Fruit fly (Drosophila melanogaster) whole organism, prepupa: ENCODE results near the gene Wnk.
A peak's percentile ranks its signal among the peaks of the same experiment; 100 is the strongest.

ENCODE experiments used
- Blimp-1 ChIP-seq: fragments of 200-800 bp; sonication (Bioruptor generic); optimal IDR thresholded peaks from 3 replicates; lab custom pipeline; 2017; ENCODE audit warnings: missing biosample characterization, missing genetic modification characterization, mild to moderate bottlenecking, moderate library complexity, missing genetic modification reagents
- CG10631 ChIP-seq: fragments of 200-800 bp; sonication (Bioruptor generic); optimal IDR thresholded peaks from 2 replicates; lab custom pipeline; 2016; ENCODE audit warnings: missing biosample characterization, missing genetic modification characterization
- CG10669 ChIP-seq: fragments of 200-800 bp; sonication (Bioruptor generic); optimal IDR thresholded peaks from 3 replicates; lab custom pipeline; 2018; ENCODE audit warnings: missing biosample characterization, mild to moderate bottlenecking, missing genetic modification characterization, moderate library complexity
- CG11294 ChIP-seq: fragments of 200-800 bp; sonication (Bioruptor generic); IDR thresholded peaks from 2 replicates; pipeline ENCODE4 v1.3.6; 2022; ENCODE audit warnings: missing biosample characterization, missing genetic modification characterization
- CG11762 ChIP-seq: fragments of 200-800 bp; sonication (Bioruptor generic); optimal IDR thresholded peaks from 3 replicates; lab custom pipeline; 2016; ENCODE audit warnings: missing biosample characterization, missing genetic modification characterization; ENCODE audit not compliant: insufficient read depth
- CG11902 ChIP-seq: fragments of 200-800 bp; sonication (Bioruptor generic); optimal IDR thresholded peaks from 3 replicates; lab custom pipeline; 2016; ENCODE audit warnings: missing biosample characterization, missing genetic modification characterization
- CG15336 ChIP-seq: fragments of 200-800 bp; sonication (Bioruptor generic); IDR thresholded peaks from 2 replicates; pipeline ENCODE4 v1.3.6; 2022; ENCODE audit warnings: missing biosample characterization, missing genetic modification characterization
- CG16779 ChIP-seq: fragments of 200-800 bp; sonication (Bioruptor generic); optimal IDR thresholded peaks from 3 replicates; lab custom pipeline; 2017; ENCODE audit warnings: missing biosample characterization, mild to moderate bottlenecking, missing genetic modification characterization
- CG3032 ChIP-seq: fragments of 200-800 bp; optimal IDR thresholded peaks from 2 replicates; lab custom pipeline; 2019; ENCODE audit warnings: missing biosample characterization, mild to moderate bottlenecking, missing genetic modification characterization, moderate library complexity
- CG32006 ChIP-seq: fragments of 200-800 bp; sonication (Bioruptor generic); optimal IDR thresholded peaks from 3 replicates; lab custom pipeline; 2017; ENCODE audit warnings: missing biosample characterization, mild to moderate bottlenecking, missing genetic modification characterization
- CG34406 ChIP-seq: fragments of 200-800 bp; sonication (Bioruptor generic); optimal IDR thresholded peaks from 3 replicates; lab custom pipeline; 2016; ENCODE audit warnings: missing biosample characterization, missing genetic modification characterization
- CG3919 ChIP-seq: fragments of 200-800 bp; sonication (Bioruptor generic); optimal IDR thresholded peaks from 3 replicates; lab custom pipeline; 2016; ENCODE audit warnings: missing biosample characterization, missing genetic modification characterization
- CG4318 ChIP-seq: fragments of 200-800 bp; sonication (Bioruptor generic); optimal IDR thresholded peaks from 3 replicates; lab custom pipeline; 2017; ENCODE audit warnings: missing biosample characterization, mild to moderate bottlenecking, missing genetic modification characterization
- CG6276 ChIP-seq: fragments of 200-800 bp; sonication (Bioruptor generic); optimal IDR thresholded peaks from 2 replicates; lab custom pipeline; 2017; ENCODE audit warnings: missing biosample characterization, mild to moderate bottlenecking, missing genetic modification characterization
- CG6792 ChIP-seq: fragments of 200-800 bp; sonication (Bioruptor generic); optimal IDR thresholded peaks from 3 replicates; lab custom pipeline; 2016; ENCODE audit warnings: missing biosample characterization, missing genetic modification characterization
- CG6808 ChIP-seq: fragments of 200-800 bp; sonication (Bioruptor generic); optimal IDR thresholded peaks from 3 replicates; lab custom pipeline; 2017; ENCODE audit warnings: missing biosample characterization, missing genetic modification characterization, mild to moderate bottlenecking, moderate library complexity, missing genetic modification reagents
- CG6854 ChIP-seq: fragments of 200-800 bp; sonication (Bioruptor generic); optimal IDR thresholded peaks from 2 replicates; lab custom pipeline; 2017; ENCODE audit warnings: missing biosample characterization, mild to moderate bottlenecking, missing genetic modification characterization
- CG7368 ChIP-seq: fragments of 200-800 bp; sonication (Bioruptor generic); optimal IDR thresholded peaks from 3 replicates; lab custom pipeline; 2016; ENCODE audit warnings: missing biosample characterization, missing genetic modification characterization
- CG8119 ChIP-seq: fragments of 200-800 bp; sonication (Bioruptor generic); IDR thresholded peaks from 3 replicates; pipeline ENCODE4 v1.3.6; 2022; ENCODE audit warnings: missing biosample characterization, missing genetic modification characterization
- CG8319 ChIP-seq: fragments of 200-800 bp; sonication (Bioruptor generic); optimal IDR thresholded peaks from 3 replicates; lab custom pipeline; 2016; ENCODE audit warnings: missing biosample characterization, missing genetic modification characterization
- CG8632 ChIP-seq: fragments of 200-800 bp; sonication (Bioruptor generic); optimal IDR thresholded peaks from 3 replicates; lab custom pipeline; 2016; ENCODE audit warnings: missing biosample characterization, missing genetic modification characterization
- CG9139 ChIP-seq: fragments of 200-800 bp; sonication (Bioruptor generic); optimal IDR thresholded peaks from 3 replicates; lab custom pipeline; 2017; ENCODE audit warnings: missing biosample characterization, mild to moderate bottlenecking, missing genetic modification characterization
- Eip75B ChIP-seq: fragments of 200-800 bp; sonication (Bioruptor generic); optimal IDR thresholded peaks from 3 replicates; lab custom pipeline; 2016; ENCODE audit warnings: missing biosample characterization, missing genetic modification characterization
- Eip78C ChIP-seq: fragments of 200-800 bp; sonication (Bioruptor generic); peaks from one replicate; lab custom pipeline; 2016; ENCODE audit warnings: missing biosample characterization, missing genetic modification characterization
- Eip93F ChIP-seq: fragments of 200-800 bp; sonication (Bioruptor generic); optimal IDR thresholded peaks from 2 replicates; lab custom pipeline; 2016; ENCODE audit warnings: missing biosample characterization, mild to moderate bottlenecking, missing genetic modification characterization
- Ets21C ChIP-seq: fragments of 200-800 bp; sonication (Bioruptor generic); optimal IDR thresholded peaks from 3 replicates; lab custom pipeline; 2016; ENCODE audit warnings: missing biosample characterization, missing genetic modification characterization
- Gug ChIP-seq: fragments of 200-800 bp; sonication (Bioruptor generic); IDR thresholded peaks from 2 replicates; pipeline ENCODE4 v1.3.6; 2022; ENCODE audit warnings: missing biosample characterization, missing genetic modification characterization
- Hr38 ChIP-seq: sonication (Bioruptor generic); optimal IDR thresholded peaks from 2 replicates; lab custom pipeline; 2016; ENCODE audit warnings: missing biosample characterization, missing genetic modification characterization
- Hr39 ChIP-seq: fragments of 200-800 bp; sonication (Bioruptor generic); optimal IDR thresholded peaks from 2 replicates; lab custom pipeline; 2016; ENCODE audit warnings: missing biosample characterization, missing genetic modification characterization
- Hr4 ChIP-seq: fragments of 200-800 bp; sonication (Bioruptor generic); optimal IDR thresholded peaks from 3 replicates; lab custom pipeline; 2016; ENCODE audit warnings: missing biosample characterization, missing genetic modification characterization
- Lpt ChIP-seq: fragments of 200-800 bp; sonication (Bioruptor generic); optimal IDR thresholded peaks from 3 replicates; lab custom pipeline; 2016; ENCODE audit warnings: missing biosample characterization, missing genetic modification characterization
- Sox102F ChIP-seq: fragments of 200-800 bp; sonication (Bioruptor generic); optimal IDR thresholded peaks from 2 replicates; lab custom pipeline; 2016; ENCODE audit warnings: missing biosample characterization, mild to moderate bottlenecking, missing genetic modification characterization
- Sox15 ChIP-seq: fragments of 200-800 bp; sonication (Bioruptor generic); optimal IDR thresholded peaks from 3 replicates; lab custom pipeline; 2016; ENCODE audit warnings: missing biosample characterization, missing genetic modification characterization
- achi ChIP-seq: fragments of 200-800 bp; sonication (Bioruptor generic); optimal IDR thresholded peaks from 3 replicates; lab custom pipeline; 2016; ENCODE audit warnings: missing biosample characterization, missing genetic modification characterization
- acj6 ChIP-seq: fragments of 200-800 bp; sonication (Bioruptor generic); optimal IDR thresholded peaks from 3 replicates; lab custom pipeline; 2016; ENCODE audit warnings: missing biosample characterization, missing genetic modification characterization
- cyc ChIP-seq: fragments of 200-800 bp; sonication (Bioruptor generic); optimal IDR thresholded peaks from 3 replicates; lab custom pipeline; 2016; ENCODE audit warnings: missing biosample characterization, missing genetic modification characterization
- dac ChIP-seq: fragments of 200-800 bp; sonication (Bioruptor generic); optimal IDR thresholded peaks from 2 replicates; lab custom pipeline; 2017; ENCODE audit warnings: missing biosample characterization, mild to moderate bottlenecking, missing genetic modification characterization
- eg ChIP-seq: fragments of 200-800 bp; sonication (Bioruptor generic); IDR thresholded peaks from 3 replicates; pipeline ENCODE4 v1.3.6; 2022; ENCODE audit warnings: missing biosample characterization, missing genetic modification characterization
- esn ChIP-seq: fragments of 200-800 bp; sonication (Bioruptor generic); optimal IDR thresholded peaks from 2 replicates; lab custom pipeline; 2016; ENCODE audit warnings: missing biosample characterization, mild to moderate bottlenecking, missing genetic modification characterization, moderate library complexity
- fd59A ChIP-seq: fragments of 200-800 bp; sonication (Bioruptor generic); optimal IDR thresholded peaks from 2 replicates; lab custom pipeline; 2017; ENCODE audit warnings: missing biosample characterization, mild to moderate bottlenecking, missing genetic modification characterization, missing genetic modification reagents
- fkh ChIP-seq: fragments of 200-800 bp; sonication (Bioruptor generic); optimal IDR thresholded peaks from 3 replicates; lab custom pipeline; 2017; ENCODE audit warnings: missing biosample characterization, mild to moderate bottlenecking, missing genetic modification characterization, moderate library complexity
- lz ChIP-seq: fragments of 200-800 bp; sonication (Bioruptor generic); optimal IDR thresholded peaks from 3 replicates; lab custom pipeline; 2016; ENCODE audit warnings: missing biosample characterization, missing genetic modification characterization
- net ChIP-seq: fragments of 200-800 bp; sonication (Bioruptor generic); optimal IDR thresholded peaks from 3 replicates; lab custom pipeline; 2016; ENCODE audit warnings: missing biosample characterization, missing genetic modification characterization
- pdm3 ChIP-seq: fragments of 200-800 bp; sonication (Bioruptor generic); optimal IDR thresholded peaks from 3 replicates; lab custom pipeline; 2016; ENCODE audit warnings: missing biosample characterization, missing genetic modification characterization
- salr ChIP-seq, 2 experiments: fragments of 200-800 bp; sonication (Bioruptor generic); optimal IDR thresholded peaks; 3 replicates each; lab custom pipeline; 2016 to 2018; ENCODE audit warnings: missing biosample characterization in 2 of 2, missing genetic modification characterization in 2 of 2, mild to moderate bottlenecking in 1 of 2
- ss ChIP-seq, 2 experiments: fragments of 200-800 bp; sonication (Bioruptor generic); optimal IDR thresholded peaks; 2 replicates in 1 of 2; 3 replicates in 1 of 2; lab custom pipeline; 2017 to 2018; ENCODE audit warnings: mild to moderate bottlenecking in 2 of 2, missing biosample characterization in 2 of 2, missing genetic modification characterization in 2 of 2, moderate library complexity in 1 of 2
- svp ChIP-seq: fragments of 200-800 bp; sonication (Bioruptor generic); peaks from one replicate; lab custom pipeline; 2016; ENCODE audit warnings: missing biosample characterization, missing genetic modification characterization
- topi ChIP-seq: fragments of 200-800 bp; sonication (Bioruptor generic); optimal IDR thresholded peaks from 3 replicates; lab custom pipeline; 2016; ENCODE audit warnings: missing biosample characterization, missing genetic modification characterization

Wnk gene

dm6 chr3L:21598337-21598736, 43.6 kb upstream of the Wnk start:
- TF ChIP-seq svp (GFP tag; lab: Kevin White, UChicago) = peak; percentile 6
- TF ChIP-seq Hr4 (GFP tag; lab: Kevin White, UChicago) = no peak
- peak; percentile 33; the same call in 2 of the 3 replicates for TF ChIP-seq CG8119 (GFP tag; lab: Robert Waterston, UW)
- TF ChIP-seq ss (GFP tag; optimal IDR thresholded peaks at IDR 0.05; lab: Kevin White, UChicago) = peak in 1 of 2 experiments; percentile 3
- no peak for TF ChIP-seq CG11294
- no peak for TF ChIP-seq Gug (GFP tag; lab: Robert Waterston, UW)
- peak; percentile 46 for TF ChIP-seq Eip78C (GFP tag; lab: Kevin White, UChicago)

- TF ChIP-seq dac (GFP tag; lab: Kevin White, UChicago) (no peak), Eip93F (GFP tag; lab: Kevin White, UChicago) (no peak), Sox102F (peak; percentile 67), Eip75B (GFP tag; lab: Kevin White, UChicago) (peak; percentile 59), CG11762 (GFP tag; lab: Kevin White, UChicago) (peak; percentile 16), acj6 (peak; percentile 55), CG6276 (GFP tag; lab: Kevin White, UChicago) (no peak), pdm3 (GFP tag; lab: Kevin White, UChicago) (peak; percentile 61), CG10669 (peak; percentile 51), CG6808 (peak; percentile 46), CG6792 (GFP tag; lab: Kevin White, UChicago) (peak; percentile 44), svp (GFP tag; lab: Kevin White, UChicago) (peak; percentile 82), CG11902 (GFP tag; lab: Kevin White, UChicago) (peak; percentile 40), CG15336 (GFP tag; lab: Robert Waterston, UW) (no peak), fkh (GFP tag; lab: Kevin White, UChicago) (no peak), CG6854 (GFP tag; lab: Kevin White, UChicago) (peak; percentile 32), CG10631 (peak; percentile 55), achi (GFP tag; lab: Kevin White, UChicago) (peak; percentile 42), CG8632 (GFP tag; lab: Kevin White, UChicago) (peak; percentile 35), CG7368 (GFP tag; lab: Kevin White, UChicago) (peak; percentile 34), CG3919 (GFP tag; lab: Kevin White, UChicago) (peak; percentile 68), CG16779 (peak; percentile 25), Hr38 (GFP tag; lab: Kevin White, UChicago) (no peak), CG4318 (GFP tag; lab: Kevin White, UChicago) (no peak), CG32006 (GFP tag; lab: Kevin White, UChicago) (no peak), net (GFP tag; lab: Kevin White, UChicago) (peak; percentile 15), topi (peak; percentile 60), CG34406 (GFP tag; lab: Kevin White, UChicago) (peak; percentile 23), Sox15 (GFP tag; lab: Kevin White, UChicago) (peak; percentile 16), salr (GFP tag; optimal IDR thresholded peaks at IDR 0.05; lab: Kevin White, UChicago) (peak in 1 of 2 experiments; percentile 37), CG3032 (peak; percentile 48), fd59A (GFP tag; lab: Kevin White, UChicago) (peak; percentile 54), cyc (GFP tag; lab: Kevin White, UChicago) (peak; percentile 71), Eip78C (GFP tag; lab: Kevin White, UChicago) (peak; percentile 81), CG11294 (no peak), CG9139 (GFP tag; lab: Kevin White, UChicago) (no peak), esn (GFP tag; lab: Kevin White, UChicago) (peak; percentile 74), Ets21C (GFP tag; lab: Kevin White, UChicago) (peak; percentile 33), CG8119 (GFP tag; lab: Robert Waterston, UW) (0 out of 3 replicates have a peak, but pooled peaks have one; percentile 22), eg (GFP tag; lab: Robert Waterston, UW) (0 out of 3 replicates have a peak, but pooled peaks have one; percentile 54), Hr4 (GFP tag; lab: Kevin White, UChicago) (peak; percentile 6), CG8319 (GFP tag; lab: Kevin White, UChicago) (no peak), Gug (GFP tag; lab: Robert Waterston, UW) (no peak), Hr39 (GFP tag; lab: Kevin White, UChicago) (peak; percentile 66), lz (GFP tag; lab: Kevin White, UChicago) (peak; percentile 57), Blimp-1 (GFP tag; lab: Kevin White, UChicago) (no peak), Lpt (GFP tag; lab: Kevin White, UChicago) (no peak), ss (GFP tag; optimal IDR thresholded peaks at IDR 0.05; lab: Kevin White, UChicago) (peak; percentile 32 to 35)
Observed at dm6 chr3L:21594408-21594807, 39.7 kb upstream of the Wnk start.
